Fruit fly (Drosophila melanogaster) Kc167 (cell line): ENCODE measurements around the gene x16.

Experiments used
- Myc ChIP-seq: fragments of >200 bp; optimal IDR thresholded peaks from 2 replicates; lab custom pipeline; 2017; ENCODE audit warnings: missing external identifiers
- Sin3A ChIP-seq: fragments of >200 bp; optimal IDR thresholded peaks from 2 replicates; lab custom pipeline; 2018; ENCODE audit warnings: missing external identifiers
- h ChIP-seq: fragments of >200 bp; optimal IDR thresholded peaks from 3 replicates; lab custom pipeline; 2018; ENCODE audit warnings: missing external identifiers
- insv ChIP-seq: fragments of >200 bp; optimal IDR thresholded peaks from 3 replicates; lab custom pipeline; 2018; ENCODE audit warnings: missing external identifiers
- psq ChIP-seq: fragments of >200 bp; optimal IDR thresholded peaks from 2 replicates; lab custom pipeline; 2017; ENCODE audit warnings: missing external identifiers
- ttk ChIP-seq: sonication (Bioruptor generic); optimal IDR thresholded peaks from 2 replicates; lab custom pipeline; 2017; ENCODE audit warnings: missing external identifiers

dm6 chr2L:6950096-6950495 lies 30.1 kb upstream of the x16 start, which contains the start of the genes Gas41 and SA1:
- no peak for TF ChIP-seq ttk (lab: Kevin White, UChicago)
- TF ChIP-seq h (lab: Kevin White, UChicago): no peak
- TF ChIP-seq Myc (lab: Kevin White, UChicago): no peak
- no peak for TF ChIP-seq psq
- no peak for TF ChIP-seq insv
- no peak for TF ChIP-seq Sin3A
